Fruit fly (Drosophila melanogaster) whole organism, embryonic: Measurements from ENCODE around the gene loj.

Experiments
- Antp ChIP-seq: fragments of 200-800 bp; sonication (Bioruptor generic); optimal IDR thresholded peaks from 3 replicates; lab custom pipeline; 2016; ENCODE audit warnings: missing biosample characterization, missing genetic modification characterization
- Asciz ChIP-seq: fragments of 200-800 bp; sonication (Bioruptor generic); optimal IDR thresholded peaks from 2 replicates; lab custom pipeline; 2017; ENCODE audit warnings: missing biosample characterization, mild to moderate bottlenecking, missing genetic modification characterization, missing genetic modification reagents
- CG12071 ChIP-seq: fragments of 200-800 bp; sonication (Bioruptor generic); optimal IDR thresholded peaks from 3 replicates; lab custom pipeline; 2018; ENCODE audit warnings: missing biosample characterization, mild to moderate bottlenecking, missing genetic modification characterization
- CG14441 ChIP-seq: fragments of 200-800 bp; sonication (Bioruptor generic); IDR thresholded peaks from 2 replicates; pipeline ENCODE4 v1.3.6; 2022; ENCODE audit warnings: missing biosample characterization, missing genetic modification characterization
- CG14860 ChIP-seq: fragments of 200-800 bp; sonication (Bioruptor generic); IDR thresholded peaks from 3 replicates; pipeline ENCODE4 v1.3.6; 2022; ENCODE audit warnings: missing biosample characterization, missing genetic modification characterization; ENCODE audit not compliant: partially characterized antibody
- CG15601 ChIP-seq: fragments of 200-800 bp; sonication (Bioruptor generic); optimal IDR thresholded peaks from 3 replicates; lab custom pipeline; 2019; ENCODE audit warnings: missing biosample characterization, mild to moderate bottlenecking, missing genetic modification characterization, moderate library complexity
- CG17385 ChIP-seq: fragments of 200-800 bp; sonication (Bioruptor generic); optimal IDR thresholded peaks from 3 replicates; lab custom pipeline; 2018; ENCODE audit warnings: missing biosample characterization, mild to moderate bottlenecking, missing genetic modification characterization
- CG17829 ChIP-seq: fragments of 200-800 bp; optimal IDR thresholded peaks from 2 replicates; lab custom pipeline; 2019; ENCODE audit warnings: missing biosample characterization, mild to moderate bottlenecking, missing genetic modification characterization, moderate library complexity
- CG2875 ChIP-seq: fragments of 200-800 bp; sonication (Bioruptor generic); optimal IDR thresholded peaks from 2 replicates; lab custom pipeline; 2017; ENCODE audit warnings: missing biosample characterization, mild to moderate bottlenecking, missing genetic modification characterization, missing genetic modification reagents
- CG30403 ChIP-seq: fragments of 200-800 bp; sonication (Bioruptor generic); optimal IDR thresholded peaks from 3 replicates; lab custom pipeline; 2016; ENCODE audit warnings: missing biosample characterization, missing genetic modification characterization
- CG4360 ChIP-seq: fragments of 200-800 bp; sonication (Bioruptor generic); IDR thresholded peaks from 2 replicates; pipeline ENCODE4 v1.3.6; 2022; ENCODE audit warnings: missing biosample characterization, missing genetic modification characterization
- CG4820 ChIP-seq: fragments of 200-800 bp; sonication (Bioruptor generic); optimal IDR thresholded peaks from 3 replicates; lab custom pipeline; 2016; ENCODE audit warnings: missing biosample characterization, missing genetic modification characterization
- CG5953 ChIP-seq: fragments of 200-800 bp; sonication (Bioruptor generic); IDR thresholded peaks from 2 replicates; pipeline ENCODE4 v1.3.6; 2022; ENCODE audit warnings: missing biosample characterization, missing genetic modification characterization
- CG7271 ChIP-seq: fragments of 200-800 bp; sonication (Bioruptor generic); optimal IDR thresholded peaks from 2 replicates; lab custom pipeline; 2018; ENCODE audit warnings: missing biosample characterization, mild to moderate bottlenecking, missing genetic modification characterization, moderate library complexity
- CG9932 ChIP-seq: fragments of 200-800 bp; sonication (Bioruptor generic); IDR thresholded peaks from 2 replicates; pipeline ENCODE4 v1.3.6; 2022; ENCODE audit warnings: missing biosample characterization, missing genetic modification characterization
- CkIIα-i1 ChIP-seq: fragments of 200-800 bp; sonication (Bioruptor generic); IDR thresholded peaks from 2 replicates; pipeline ENCODE4 v1.3.6; 2022; ENCODE audit warnings: missing biosample characterization, missing genetic modification characterization
- Dip2 ChIP-seq: fragments of 200-800 bp; sonication (Bioruptor generic); IDR thresholded peaks from 2 replicates; pipeline ENCODE4 v1.3.6; 2022; ENCODE audit warnings: missing biosample characterization, missing genetic modification characterization
- Dref ChIP-seq: fragments of 200-800 bp; sonication (Bioruptor generic); IDR thresholded peaks from 2 replicates; pipeline ENCODE4 v1.3.6; 2022; ENCODE audit warnings: missing biosample characterization, missing genetic modification characterization
- ERR ChIP-seq: fragments of 200-800 bp; sonication (Bioruptor generic); optimal IDR thresholded peaks from 2 replicates; lab custom pipeline; 2016; ENCODE audit warnings: missing biosample characterization, missing genetic modification characterization
- Eip74EF ChIP-seq, 2 experiments: fragments of 200-800 bp in 1 of 2; fragments of >200 bp in 1 of 2; sonication (Bioruptor generic) in 1 of 2; optimal IDR thresholded peaks; 2 replicates each; lab custom pipeline; 2017 to 2019; ENCODE audit warnings: missing biosample characterization in 2 of 2, missing genetic modification characterization in 2 of 2, mild to moderate bottlenecking in 1 of 2, moderate library complexity in 1 of 2
- Fer3 ChIP-seq: fragments of 200-800 bp; sonication (Bioruptor generic); optimal IDR thresholded peaks from 2 replicates; lab custom pipeline; 2018; ENCODE audit warnings: missing biosample characterization, mild to moderate bottlenecking, missing genetic modification characterization, moderate library complexity
- GATAe ChIP-seq: fragments of 200-800 bp; sonication (Bioruptor generic); conservative IDR thresholded peaks from 2 replicates; pipeline ENCODE4 v1.3.6; 2022; ENCODE audit warnings: missing biosample characterization, missing genetic modification characterization
- HLH3B ChIP-seq: fragments of 200-800 bp; sonication (Bioruptor generic); IDR thresholded peaks from 2 replicates; pipeline ENCODE4 v1.3.6; 2022; ENCODE audit warnings: missing biosample characterization, missing genetic modification characterization
- HLH4C ChIP-seq: fragments of 200-800 bp; sonication (Bioruptor generic); IDR thresholded peaks from 3 replicates; pipeline ENCODE4 v1.3.6; 2022; ENCODE audit warnings: missing biosample characterization, missing genetic modification characterization; ENCODE audit not compliant: partially characterized antibody
- Lpt ChIP-seq: fragments of >200 bp; optimal IDR thresholded peaks from 2 replicates; lab custom pipeline; 2018; ENCODE audit warnings: missing biosample characterization, missing genetic modification characterization
- Max ChIP-seq: fragments of 200-800 bp; sonication (Bioruptor generic); optimal IDR thresholded peaks from 2 replicates; lab custom pipeline; 2016; ENCODE audit warnings: missing biosample characterization, mild to moderate bottlenecking, missing genetic modification characterization
- Mrtf ChIP-seq: fragments of 200-800 bp; sonication (Bioruptor generic); IDR thresholded peaks from 3 replicates; pipeline ENCODE4 v1.3.6; 2022; ENCODE audit warnings: missing biosample characterization, missing genetic modification characterization
- Ravus ChIP-seq: fragments of 200-800 bp; sonication (Bioruptor generic); IDR thresholded peaks from 2 replicates; pipeline ENCODE4 v1.3.6; 2022; ENCODE audit warnings: missing biosample characterization, missing genetic modification characterization
- Sox102F ChIP-seq: fragments of 200-800 bp; sonication (Bioruptor generic); optimal IDR thresholded peaks from 2 replicates; lab custom pipeline; 2018; ENCODE audit warnings: missing biosample characterization, mild to moderate bottlenecking, missing genetic modification characterization, moderate library complexity
- Stat92E ChIP-seq, 3 experiments: fragments of >200 bp in 2 of 3; fragments of 200-800 bp in 1 of 3; sonication (Bioruptor generic) in 1 of 3; optimal IDR thresholded peaks; 2 replicates each; lab custom pipeline; 2017 to 2019; ENCODE audit warnings: missing biosample characterization in 3 of 3, missing genetic modification characterization in 3 of 3, mild to moderate bottlenecking in 1 of 3, moderate library complexity in 1 of 3
- TFAM ChIP-seq: fragments of 200-800 bp; sonication (Bioruptor generic); optimal IDR thresholded peaks from 2 replicates; lab custom pipeline; 2017; ENCODE audit warnings: missing biosample characterization, missing genetic modification characterization, inconsistent platforms
- ato ChIP-seq: fragments of 200-800 bp; sonication (Bioruptor generic); IDR thresholded peaks from 2 replicates; pipeline ENCODE4 v1.3.6; 2022; ENCODE audit warnings: missing biosample characterization, missing genetic modification characterization; ENCODE audit not compliant: partially characterized antibody
- corto ChIP-seq: fragments of 200-800 bp; sonication (Bioruptor generic); optimal IDR thresholded peaks from 2 replicates; lab custom pipeline; 2016; ENCODE audit warnings: missing biosample characterization, mild to moderate bottlenecking, missing genetic modification characterization, moderate library complexity
- danr ChIP-seq: fragments of 200-800 bp; sonication (Bioruptor generic); IDR thresholded peaks from 2 replicates; pipeline ENCODE4 v1.3.6; 2022; ENCODE audit warnings: missing biosample characterization, missing genetic modification characterization
- dati ChIP-seq: fragments of 200-800 bp; sonication (Bioruptor generic); IDR thresholded peaks from 2 replicates; pipeline ENCODE4 v1.3.6; 2022; ENCODE audit warnings: missing biosample characterization, missing genetic modification characterization
- en ChIP-seq: fragments of 200-800 bp; sonication (Bioruptor generic); optimal IDR thresholded peaks from 2 replicates; lab custom pipeline; 2016; ENCODE audit warnings: missing biosample characterization, missing genetic modification characterization
- ewg ChIP-seq: fragments of 200-800 bp; sonication (Bioruptor generic); optimal IDR thresholded peaks from 3 replicates; lab custom pipeline; 2017; ENCODE audit warnings: mild to moderate bottlenecking, missing biosample characterization, missing genetic modification reagents, missing genetic modification characterization
- eyg ChIP-seq: fragments of 200-800 bp; sonication (Bioruptor generic); optimal IDR thresholded peaks from 3 replicates; lab custom pipeline; 2016; ENCODE audit warnings: missing biosample characterization, missing genetic modification characterization
- fru ChIP-seq: fragments of >200 bp; optimal IDR thresholded peaks from 2 replicates; lab custom pipeline; 2017
- kah ChIP-seq: fragments of 200-800 bp; sonication (Bioruptor generic); optimal IDR thresholded peaks from 2 replicates; lab custom pipeline; 2018; ENCODE audit warnings: missing biosample characterization, mild to moderate bottlenecking, missing genetic modification characterization
- klu ChIP-seq: fragments of 200-800 bp; sonication (Bioruptor generic); IDR thresholded peaks from 2 replicates; pipeline ENCODE4 v1.3.6; 2022; ENCODE audit warnings: missing biosample characterization, missing genetic modification characterization
- otp ChIP-seq: fragments of 200-800 bp; sonication (Bioruptor generic); IDR thresholded peaks from 3 replicates; pipeline ENCODE4, ENCODE4 v1.3.6; 2022; ENCODE audit warnings: missing biosample characterization, missing genetic modification characterization
- pb ChIP-seq: fragments of 200-800 bp; sonication (Bioruptor generic); optimal IDR thresholded peaks from 3 replicates; lab custom pipeline; 2016; ENCODE audit warnings: missing biosample characterization, missing genetic modification characterization
- schlank ChIP-seq: fragments of 200-800 bp; sonication (Bioruptor generic); optimal IDR thresholded peaks from 2 replicates; lab custom pipeline; 2018; ENCODE audit warnings: missing biosample characterization, mild to moderate bottlenecking, missing genetic modification characterization
- trh ChIP-seq: fragments of 200-800 bp; sonication (Bioruptor generic); optimal IDR thresholded peaks from 2 replicates; lab custom pipeline; 2016; ENCODE audit warnings: missing biosample characterization, missing genetic modification characterization
- twi ChIP-seq: fragments of 200-800 bp; optimal IDR thresholded peaks from 2 replicates; lab custom pipeline; 2019; ENCODE audit warnings: missing biosample characterization, mild to moderate bottlenecking, missing genetic modification characterization, moderate library complexity
- unpg ChIP-seq: fragments of 200-800 bp; sonication (Bioruptor generic); optimal IDR thresholded peaks from 3 replicates; lab custom pipeline; 2018; ENCODE audit warnings: missing biosample characterization, mild to moderate bottlenecking, missing genetic modification characterization, moderate library complexity

loj gene

dm6 chr3L:6135174-6135573, 40.4 kb downstream of the loj start, which contains the start of gene Lcp65Ag1:
Gene Lcp65Ag1 (minus strand): TSS chr3L:6135274.
- no peak for TF ChIP-seq trh (GFP tag; lab: Kevin White, UChicago)
- no peak for TF ChIP-seq CG4360 (GFP tag; lab: Robert Waterston, UW)
- no peak for TF ChIP-seq Mrtf
- no peak for TF ChIP-seq Sox102F (GFP tag; lab: Kevin White, UChicago)
- no peak for TF ChIP-seq en (GFP tag; lab: Kevin White, UChicago)
- TF ChIP-seq CG12071 (GFP tag; lab: Kevin White, UChicago) = no peak
- TF ChIP-seq Ravus (GFP tag; lab: Robert Waterston, UW) = no peak
- TF ChIP-seq Asciz (GFP tag; lab: Kevin White, UChicago) = no peak
- TF ChIP-seq CG2875 (GFP tag; lab: Kevin White, UChicago) = no peak
- TF ChIP-seq danr (GFP tag; lab: Robert Waterston, UW) = no peak
- TF ChIP-seq Antp = no peak
- no peak for TF ChIP-seq klu (GFP tag; lab: Robert Waterston, UW)
- no peak for TF ChIP-seq ERR (GFP tag; lab: Kevin White, UChicago)
- no peak for TF ChIP-seq Dref (GFP tag; lab: Robert Waterston, UW)
- no peak for TF ChIP-seq otp (GFP tag; lab: Robert Waterston, UW)
- TF ChIP-seq CG14860 (GFP tag; lab: Robert Waterston, UW) = no peak
- no peak for TF ChIP-seq CG9932
- no peak for TF ChIP-seq CG15601 (tag; lab: Kevin White, UChicago)
- no peak for TF ChIP-seq kah (GFP tag; lab: Kevin White, UChicago)
- TF ChIP-seq, all 482 proteins: peak for 0

DNA sequence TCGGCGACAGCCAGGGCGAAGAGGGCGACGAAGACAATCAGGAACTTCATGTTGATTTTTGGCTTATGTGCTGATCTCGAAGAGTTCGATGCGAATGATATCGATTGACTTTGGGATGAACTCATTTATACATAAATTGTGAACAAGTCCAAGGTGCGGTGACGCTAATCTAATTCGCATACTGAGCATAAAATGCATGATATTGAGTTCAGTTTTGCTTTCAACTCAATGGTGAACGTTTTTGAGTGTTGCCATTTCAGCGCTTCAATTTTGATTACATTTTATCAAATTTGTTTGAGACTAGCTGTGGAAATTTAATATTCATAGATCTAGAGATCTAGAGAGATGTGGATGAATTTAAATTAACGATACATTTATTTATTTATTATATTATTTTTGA, 41.9 kb downstream of the loj start, which contains the start of gene Lcp65Af:
Gene Lcp65Af (minus strand): TSS at position 101 of the 400 bp plus-strand sequence.
- TF ChIP-seq CG17829 (tag; lab: Kevin White, UChicago) (no peak), fru (lab: Kevin White, UChicago) (no peak), dati (no peak), Eip74EF (GFP tag; optimal IDR thresholded peaks at IDR 0.05; lab: Kevin White, UChicago) (no peak), Dip2 (GFP tag; lab: Robert Waterston, UW) (no peak), schlank (tag; lab: Kevin White, UChicago) (no peak), Stat92E (GFP tag; optimal IDR thresholded peaks at IDR 0.05; lab: Kevin White, UChicago) (no peak), CG17385 (no peak), Fer3 (tag; lab: Kevin White, UChicago) (no peak), HLH4C (no peak), Max (GFP tag; lab: Kevin White, UChicago) (no peak), GATAe (GFP tag; lab: Robert Waterston, UW) (no peak), ato (no peak), ewg (no peak), twi (tag; lab: Kevin White, UChicago) (no peak), CG30403 (GFP tag; lab: Kevin White, UChicago) (no peak), CG5953 (no peak), CkIIα-i1 (GFP tag; lab: Robert Waterston, UW) (no peak)

DNA sequence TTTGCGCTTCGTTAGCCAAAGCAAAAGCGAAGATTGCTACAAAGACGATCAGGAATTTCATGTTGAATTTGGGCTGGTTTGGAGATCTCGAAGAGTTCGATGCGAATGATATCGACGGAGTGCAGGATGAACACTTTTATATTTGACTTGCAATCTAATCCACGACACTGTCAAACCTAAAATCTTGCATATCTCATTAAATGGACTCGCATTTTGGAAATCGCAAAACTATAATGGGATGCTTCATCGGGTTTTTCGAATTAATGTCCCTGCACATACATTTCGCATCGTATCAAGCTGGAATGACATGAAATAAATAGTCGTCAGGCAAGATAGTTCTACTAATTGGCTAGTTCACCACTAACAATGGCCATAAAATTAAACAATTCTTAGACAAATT, 43.2 kb downstream of the loj start, which contains the start of gene Lcp65Ae:
Gene Lcp65Ae (minus strand): TSS at position 101 of the 400 bp plus-strand sequence.
- TF ChIP-seq fru (lab: Kevin White, UChicago) (no peak), HLH3B (GFP tag; lab: Robert Waterston, UW) (no peak), corto (no peak), TFAM (no peak), Ravus (GFP tag; lab: Robert Waterston, UW) (no peak), pb (no peak), CG4820 (GFP tag; lab: Kevin White, UChicago) (no peak), CG14441 (GFP tag; lab: Robert Waterston, UW) (no peak), Lpt (GFP tag; lab: Kevin White, UChicago) (no peak), unpg (GFP tag; lab: Kevin White, UChicago) (no peak), eyg (GFP tag; lab: Kevin White, UChicago) (no peak), CG7271 (tag; lab: Kevin White, UChicago) (no peak)
